Worm (Caenorhabditis elegans): ENCODE data around the gene D1054.10.

ce11 chrV:10818498-10818897, 25.8 kb upstream of the D1054.10 start:
- no peak for TF ChIP-seq nhr-237 (tag; optimal IDR thresholded peaks at IDR 0.05)
- TF ChIP-seq nhr-25 (tag; optimal IDR thresholded peaks at IDR 0.05; ENCODE audit: borderline replicate concordance, insufficient read depth), result no peak
- no peak for TF ChIP-seq nhr-28 (tag; optimal IDR thresholded peaks at IDR 0.05)
- TF ChIP-seq ceh-28 (tag; optimal IDR thresholded peaks at IDR 0.05), result no peak
- TF ChIP-seq ztf-11 (tag; optimal IDR thresholded peaks at IDR 0.05), result no peak
- TF ChIP-seq fkh-10 (GFP tag; optimal IDR thresholded peaks at IDR 0.05), result no peak
- TF ChIP-seq mep-1 (tag; optimal IDR thresholded peaks at IDR 0.05), result no peak
- TF ChIP-seq rbr-2 (tag; optimal IDR thresholded peaks at IDR 0.05), result no peak
- no peak for TF ChIP-seq madf-5 (GFP tag; IDR thresholded peaks at IDR 0.05)

All from whole organism, L4 larva.